Worm (Caenorhabditis elegans): ENCODE results near the gene gar-1.
A peak's percentile ranks its signal among the peaks of the same experiment; 100 is the strongest.

ce11 chrX:6520644-6521043 lies 36.0 kb upstream of the gar-1 start:
- peak in 1 of 2 experiments; percentile 63 for TF ChIP-seq unc-62 (GFP tag; optimal IDR thresholded peaks at IDR 0.05 in 1 of 2)
- TF ChIP-seq unc-62 (tag; optimal IDR thresholded peaks at IDR 0.05): no peak
- TF ChIP-seq nhr-237 (tag; optimal IDR thresholded peaks at IDR 0.05): no peak
- no peak for TF ChIP-seq mdl-1 (tag; optimal IDR thresholded peaks at IDR 0.05)
- TF ChIP-seq snpc-4 (tag; optimal IDR thresholded peaks at IDR 0.05): no peak
- TF ChIP-seq madf-9 (GFP tag; conservative IDR thresholded peaks at IDR 0.05): no peak
- no peak for TF ChIP-seq zag-1 (tag; optimal IDR thresholded peaks at IDR 0.05)
- TF ChIP-seq T20F7.1 (GFP tag; optimal IDR thresholded peaks at IDR 0.05): no peak
